Worm (Caenorhabditis elegans) whole organism, L1 larva: ENCODE data around the gene srab-14.

Source experiments
- Y116A8C.19 ChIP-seq: sonication (generic microtip); optimal IDR thresholded peaks from 2 replicates; lab custom pipeline; 2016; ENCODE audit warnings: missing compliant biosample characterization, missing genetic modification characterization, borderline replicate concordance
- aha-1 ChIP-seq: fragments of 150-350 bp; optimal IDR thresholded peaks from 2 replicates; lab custom pipeline; 2014; ENCODE audit warnings: missing biosample characterization, missing genetic modification characterization
- aly-2 ChIP-seq: fragments of 150-350 bp; optimal IDR thresholded peaks from 2 replicates; lab custom pipeline; 2014; ENCODE audit warnings: missing biosample characterization, missing genetic modification characterization
- blmp-1 ChIP-seq: fragments of 150-350 bp; optimal IDR thresholded peaks from 2 replicates; lab custom pipeline; 2014; ENCODE audit warnings: missing biosample characterization, missing genetic modification characterization
- ceh-90 ChIP-seq: sonication (generic microtip); optimal IDR thresholded peaks from 2 replicates; lab custom pipeline; 2016; ENCODE audit warnings: missing genetic modification characterization, missing compliant biosample characterization
- ces-1 ChIP-seq: fragments of 150-350 bp; optimal IDR thresholded peaks from 2 replicates; lab custom pipeline; 2014; ENCODE audit warnings: missing biosample characterization, missing genetic modification reagents, missing genetic modification characterization
- dpl-1 ChIP-seq, 3 experiments: fragments of 150-350 bp in 2 of 3; sonication (generic microtip) in 1 of 3; optimal IDR thresholded peaks; 2 replicates each; lab custom pipeline; 2014 to 2017; ENCODE audit warnings: missing biosample characterization in 3 of 3, missing genetic modification characterization in 3 of 3, missing genetic modification reagents in 3 of 3
- efl-3 ChIP-seq: fragments of 200-800 bp; sonication (Bioruptor generic); optimal IDR thresholded peaks from 2 replicates; lab custom pipeline; 2018; ENCODE audit warnings: mild to moderate bottlenecking, missing genetic modification characterization, missing compliant biosample characterization
- elt-3 ChIP-seq, 6 experiments: fragments of 150-350 bp in 1 of 6; sonication (generic microtip); optimal IDR thresholded peaks; 2 replicates each; lab custom pipeline; 2017 to 2018; ENCODE audit warnings: missing biosample characterization in 6 of 6, missing genetic modification characterization in 6 of 6, inconsistent platforms in 1 of 6
- fkh-4 ChIP-seq: sonication (generic microtip); optimal IDR thresholded peaks from 2 replicates; lab custom pipeline; 2016; ENCODE audit warnings: missing compliant biosample characterization, missing genetic modification characterization, borderline replicate concordance
- fkh-8 ChIP-seq: sonication (generic microtip); optimal IDR thresholded peaks from 2 replicates; lab custom pipeline; 2016; ENCODE audit warnings: mild to moderate bottlenecking, missing genetic modification characterization, missing compliant biosample characterization
- hlh-17 ChIP-seq: fragments of 200-800 bp; sonication (Bioruptor generic); optimal IDR thresholded peaks from 2 replicates; lab custom pipeline; 2018; ENCODE audit warnings: missing genetic modification characterization, mild to moderate bottlenecking, missing compliant biosample characterization, moderate library complexity, borderline replicate concordance
- irx-1 ChIP-seq: sonication (generic microtip); optimal IDR thresholded peaks from 2 replicates; lab custom pipeline; 2016; ENCODE audit warnings: missing genetic modification characterization, missing compliant biosample characterization
- lin-13 ChIP-seq: fragments of 150-350 bp; optimal IDR thresholded peaks from 2 replicates; lab custom pipeline; 2014; ENCODE audit warnings: missing biosample characterization, missing genetic modification reagents, missing genetic modification characterization
- lin-14 ChIP-seq: fragments of 200-800 bp; sonication (Bioruptor generic); optimal IDR thresholded peaks from 2 replicates; lab custom pipeline; 2018; ENCODE audit warnings: mild to moderate bottlenecking, missing genetic modification characterization, moderate library complexity, missing compliant biosample characterization
- lin-15B ChIP-seq: fragments of 150-350 bp; sonication (generic microtip); optimal IDR thresholded peaks from 3 replicates; lab custom pipeline; 2014; ENCODE audit warnings: missing biosample characterization, missing genetic modification characterization
- lin-35 ChIP-seq, 2 experiments: fragments of 150-350 bp; optimal IDR thresholded peaks; 2 replicates each; lab custom pipeline; 2014; ENCODE audit warnings: missing biosample characterization in 2 of 2, missing genetic modification characterization in 2 of 2, missing genetic modification reagents in 2 of 2
- lin-39 ChIP-seq: fragments of 150-350 bp; optimal IDR thresholded peaks from 2 replicates; lab custom pipeline; 2014; ENCODE audit warnings: missing biosample characterization, missing genetic modification reagents, missing genetic modification characterization
- mef-2 ChIP-seq: fragments of 150-350 bp; optimal IDR thresholded peaks from 2 replicates; lab custom pipeline; 2014; ENCODE audit warnings: missing biosample characterization, missing genetic modification characterization
- mep-1 ChIP-seq: fragments of 150-350 bp; optimal IDR thresholded peaks from 2 replicates; lab custom pipeline; 2014; ENCODE audit warnings: missing biosample characterization, missing genetic modification characterization
- nhr-19 ChIP-seq: fragments of 200-800 bp; sonication (Bioruptor generic); conservative IDR thresholded peaks from 2 replicates; pipeline ENCODE4 v1.3.6; 2022; ENCODE audit warnings: missing genetic modification characterization, missing compliant biosample characterization
- nhr-237 ChIP-seq: fragments of 150-350 bp; optimal IDR thresholded peaks from 2 replicates; lab custom pipeline; 2014; ENCODE audit warnings: missing biosample characterization, missing genetic modification characterization
- nhr-76 ChIP-seq: sonication (generic microtip); optimal IDR thresholded peaks from 2 replicates; lab custom pipeline; 2017; ENCODE audit warnings: missing biosample characterization, missing genetic modification characterization
- nhr-84 ChIP-seq: sonication (generic microtip); optimal IDR thresholded peaks from 2 replicates; lab custom pipeline; 2017; ENCODE audit warnings: missing biosample characterization, missing genetic modification characterization
- nhr-90 ChIP-seq: sonication (generic microtip); optimal IDR thresholded peaks from 2 replicates; lab custom pipeline; 2016; ENCODE audit warnings: mild to moderate bottlenecking, missing genetic modification characterization, missing compliant biosample characterization; ENCODE audit not compliant: poor library complexity
- snpc-4 ChIP-seq: fragments of 150-350 bp; optimal IDR thresholded peaks from 2 replicates; lab custom pipeline; 2014; ENCODE audit warnings: missing biosample characterization, missing genetic modification characterization
- snu-23 ChIP-seq: sonication (generic microtip); optimal IDR thresholded peaks from 2 replicates; lab custom pipeline; 2016; ENCODE audit warnings: missing genetic modification characterization, missing compliant biosample characterization
- sptf-1 ChIP-seq: fragments of 150-350 bp; optimal IDR thresholded peaks from 2 replicates; lab custom pipeline; 2014; ENCODE audit warnings: missing biosample characterization, missing genetic modification characterization
- sup-37 ChIP-seq: fragments of 200-800 bp; sonication (Bioruptor generic); optimal IDR thresholded peaks from 2 replicates; lab custom pipeline; 2018; ENCODE audit warnings: mild to moderate bottlenecking, missing genetic modification characterization, missing compliant biosample characterization
- tlp-1 ChIP-seq: fragments of 150-350 bp; optimal IDR thresholded peaks from 2 replicates; lab custom pipeline; 2014; ENCODE audit warnings: missing biosample characterization, missing genetic modification characterization
- unc-130 ChIP-seq: fragments of 150-350 bp; optimal IDR thresholded peaks from 2 replicates; lab custom pipeline; 2017; ENCODE audit warnings: missing biosample characterization, missing genetic modification characterization, inconsistent platforms
- unc-30 ChIP-seq: sonication (generic microtip); optimal IDR thresholded peaks from 2 replicates; lab custom pipeline; 2017; ENCODE audit warnings: missing biosample characterization, missing genetic modification characterization
- vab-15 ChIP-seq: sonication (generic microtip); optimal IDR thresholded peaks from 2 replicates; lab custom pipeline; 2017; ENCODE audit warnings: missing genotype, mild to moderate bottlenecking, missing genetic modification characterization, missing compliant biosample characterization
- xbp-1 ChIP-seq: sonication (generic microtip); optimal IDR thresholded peaks from 2 replicates; lab custom pipeline; 2016; ENCODE audit warnings: missing genetic modification characterization, missing compliant biosample characterization

Gene srab-14

DNA sequence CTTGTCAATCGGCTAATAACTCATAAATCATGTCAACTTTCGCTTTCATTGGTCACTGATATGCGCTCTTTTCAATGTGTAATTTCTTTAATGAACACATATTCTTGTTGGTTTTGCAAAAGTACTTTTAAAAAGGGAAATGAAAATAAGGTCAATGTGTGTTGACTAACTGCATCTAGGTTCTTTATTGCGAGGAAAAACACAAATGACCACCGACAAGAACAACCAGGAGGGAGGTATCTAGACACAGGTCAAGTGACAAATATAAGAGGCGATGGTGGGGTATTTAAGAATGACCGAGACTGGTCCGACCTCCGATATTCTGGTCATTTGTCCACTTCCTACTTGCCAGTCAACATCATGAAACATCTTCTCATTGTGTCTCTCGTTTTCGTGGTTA, 3.2 kb downstream of the srab-14 start, which contains the start of gene spi-1:
spi-1 (plus strand) TSS at position 178 of the 400 bp plus-strand sequence.
- TF ChIP-seq aly-2 (no peak), lin-35 (GFP tag; optimal IDR thresholded peaks at IDR 0.05; lab: Kevin White, UChicago) (no peak), dpl-1 (GFP tag; optimal IDR thresholded peaks at IDR 0.05; lab: Kevin White, UChicago) (no peak), snpc-4 (tag; lab: Kevin White, UChicago) (no peak), blmp-1 (tag; lab: Kevin White, UChicago) (peak; percentile 63)
- TF ChIP-seq, all 84 proteins: peak for 1

DNA sequence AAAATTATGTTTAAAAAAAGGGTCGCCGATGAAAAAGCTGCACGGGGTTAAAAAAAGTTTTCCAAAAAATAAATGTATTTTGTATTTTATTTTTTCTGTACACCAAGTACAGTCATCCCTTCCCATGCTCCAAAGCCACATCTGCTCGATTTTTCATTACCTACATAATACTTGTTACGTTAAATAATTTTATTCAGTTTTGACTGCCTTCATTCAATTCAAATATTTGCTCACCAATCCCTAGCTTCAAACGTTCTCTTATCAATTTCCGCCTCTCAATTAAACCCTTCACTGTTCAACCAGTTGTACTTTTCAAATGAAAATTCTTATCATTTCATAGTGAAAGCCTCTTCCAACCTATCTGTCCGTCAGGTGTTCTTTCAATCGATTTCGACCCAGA, 5.1 kb downstream of the srab-14 start, which contains the start of gene R10H1.1:
R10H1.1 (plus strand) TSS at position 301 of the 400 bp plus-strand sequence.
- TF ChIP-seq unc-30 (tag; lab: Kevin White, UChicago) (no peak), blmp-1 (tag; lab: Kevin White, UChicago) (peak; percentile 40), nhr-19 (GFP tag; lab: Robert Waterston, UW) (no peak)

DNA sequence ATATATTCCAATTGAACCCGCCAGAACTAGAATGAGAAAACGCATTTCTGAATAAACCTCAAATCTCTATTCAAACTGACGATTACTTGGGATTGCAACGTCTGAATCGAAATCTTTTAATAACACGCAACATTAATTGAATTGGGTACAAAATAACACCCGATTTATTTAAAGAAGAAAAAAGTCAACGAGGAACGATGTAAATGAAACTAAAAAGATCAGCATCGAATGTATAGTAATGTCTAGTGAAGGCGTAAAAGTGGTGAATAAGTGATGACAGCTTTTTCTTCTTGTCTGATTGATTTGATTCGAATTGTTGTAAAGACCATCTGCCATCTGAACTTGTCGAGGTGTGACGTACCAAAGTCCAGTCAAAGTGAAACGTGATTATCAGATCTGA, 5.7 kb downstream of the srab-14 start, which contains the start of gene nas-23:
nas-23 (minus strand) TSS at position 101 of the 400 bp plus-strand sequence.
- TF ChIP-seq snu-23, result no peak
- no peak for TF ChIP-seq aha-1 (tag; lab: Kevin White, UChicago)
- no peak for TF ChIP-seq ces-1 (GFP tag; lab: Kevin White, UChicago)
- no peak for TF ChIP-seq hlh-17 (GFP tag; lab: Kevin White, UChicago)
- no peak for TF ChIP-seq lin-14 (GFP tag; lab: Kevin White, UChicago)
- no peak for TF ChIP-seq nhr-84 (tag; lab: Kevin White, UChicago)
- TF ChIP-seq lin-15B (tag; lab: Kevin White, UChicago), result no peak
- TF ChIP-seq lin-13, result no peak

DNA sequence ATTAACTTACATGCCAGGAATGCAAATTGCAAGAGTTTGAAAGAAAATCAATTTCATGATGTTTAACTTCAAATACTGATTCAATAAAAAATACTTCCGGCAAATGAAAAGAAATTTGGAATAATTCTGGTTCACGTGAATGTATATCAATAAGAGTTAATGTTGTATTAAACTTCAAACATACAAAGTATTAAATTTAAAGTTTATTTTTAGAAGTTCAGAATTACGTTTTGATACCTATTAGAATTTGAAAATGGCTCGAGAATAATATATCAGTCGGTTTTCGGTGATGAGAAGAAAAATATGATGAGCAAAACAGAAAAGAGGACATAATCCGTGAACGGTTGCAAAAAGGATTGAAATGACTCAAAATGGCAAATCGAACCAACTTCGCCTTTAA, 9.7 kb downstream of the srab-14 start, which contains the start of gene D1022.9:
D1022.9 (minus strand) TSS at position 101 of the 400 bp plus-strand sequence.
- TF ChIP-seq xbp-1 (tag; lab: Kevin White, UChicago) (no peak), unc-130 (no peak)
- TF ChIP-seq, all 84 proteins: peak for 0

- no peak for TF ChIP-seq efl-3
- no peak for TF ChIP-seq nhr-19 (GFP tag; lab: Robert Waterston, UW)
- TF ChIP-seq snpc-4 (tag; lab: Kevin White, UChicago), result no peak
- no peak for TF ChIP-seq lin-39
- TF ChIP-seq Y116A8C.19, result no peak
- TF ChIP-seq irx-1 (tag; lab: Kevin White, UChicago), result no peak
- TF ChIP-seq fkh-8, result no peak
- no peak for TF ChIP-seq tlp-1 (tag; lab: Kevin White, UChicago)
- TF ChIP-seq elt-3 (tag; optimal IDR thresholded peaks at IDR 0.05; lab: Kevin White, UChicago), result no peak
- TF ChIP-seq fkh-4 (tag; lab: Kevin White, UChicago), result no peak
- TF ChIP-seq mef-2 (tag; lab: Kevin White, UChicago), result no peak
- TF ChIP-seq sptf-1 (tag; lab: Kevin White, UChicago), result no peak
- TF ChIP-seq nhr-90, result no peak
- no peak for TF ChIP-seq vab-15 (tag; lab: Kevin White, UChicago)
- TF ChIP-seq sup-37 (GFP tag; lab: Kevin White, UChicago), result no peak
- no peak for TF ChIP-seq mep-1
- no peak for TF ChIP-seq nhr-76 (tag; lab: Kevin White, UChicago)
- no peak for TF ChIP-seq ceh-90 (tag; lab: Kevin White, UChicago)
- no peak for TF ChIP-seq nhr-237 (tag; lab: Kevin White, UChicago)
These were observed 16.3 kb downstream of the srab-14 start, which contains the start of gene cah-2 for ce11 chrII:7483009-7483408. TSS of gene cah-2 (minus strand) at chrII:7483109.
